Fruit fly (Drosophila melanogaster) ovary, adult (tissue): Measurements from ENCODE around the gene Peritrophin-A.
"Not testable (repeated sequence)": the region's sequence is repeated elsewhere in the genome, so short reads cannot be mapped to it uniquely, and the experiment has no call there.

Experiments
- CG17801 ChIP-seq: fragments of 200-800 bp; optimal IDR thresholded peaks from 2 replicates; lab custom pipeline; 2019; ENCODE audit warnings: missing biosample characterization, mild to moderate bottlenecking, missing genetic modification characterization, moderate library complexity; ENCODE audit not compliant: partially characterized antibody

Gene Peritrophin-A

DNA sequence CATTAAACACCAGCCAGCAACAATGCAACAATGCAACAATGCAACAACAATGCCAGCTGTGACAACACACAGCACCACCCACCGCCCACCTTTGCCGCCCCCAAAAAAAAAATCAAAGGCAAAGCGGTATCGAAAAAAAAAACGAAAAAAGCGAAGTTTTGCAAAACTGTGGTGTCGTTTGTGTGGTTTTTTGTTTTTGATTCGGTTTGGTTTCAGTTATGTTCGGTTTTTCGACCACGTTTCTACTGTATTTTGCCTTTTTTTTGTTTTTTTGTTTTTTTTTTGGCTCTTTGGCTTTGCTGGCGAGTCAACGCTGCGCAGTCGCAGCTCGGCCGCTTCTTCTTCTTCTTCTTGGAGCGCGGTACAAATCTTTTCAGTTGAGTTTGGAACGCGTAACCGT is at the start of gene Peritrophin-A:
TSS of gene Peritrophin-A (plus strand) at position 370 of the 400 bp plus-strand sequence.
- no peak for TF ChIP-seq CG17801 (GFP tag; lab: Kevin White, UChicago)

DNA sequence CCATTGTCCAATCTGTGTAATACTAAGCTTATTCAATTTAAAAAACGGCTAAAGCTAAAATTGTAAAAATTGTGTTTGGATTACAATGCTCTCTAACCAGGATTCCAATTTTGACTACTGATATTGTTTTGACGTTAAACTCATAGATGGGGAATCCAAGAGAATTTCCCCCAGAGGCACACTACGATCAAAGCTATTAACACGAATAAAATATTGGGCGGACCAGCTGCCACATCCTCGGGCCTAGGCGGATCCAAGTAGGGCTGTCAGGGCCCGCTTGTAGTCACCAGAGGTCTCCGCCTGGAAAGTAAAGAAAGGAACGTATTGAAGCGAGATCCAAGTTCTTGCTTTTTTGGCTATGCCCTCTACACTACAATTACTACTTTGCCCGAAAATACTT is 42.6 kb upstream of the Peritrophin-A start, which contains the start of gene SdicA:
TSS of gene SdicA (minus strand) at position 101 of the 400 bp plus-strand sequence.
- TF ChIP-seq CG17801 (GFP tag; lab: Kevin White, UChicago): not testable (repeated sequence)

DNA sequence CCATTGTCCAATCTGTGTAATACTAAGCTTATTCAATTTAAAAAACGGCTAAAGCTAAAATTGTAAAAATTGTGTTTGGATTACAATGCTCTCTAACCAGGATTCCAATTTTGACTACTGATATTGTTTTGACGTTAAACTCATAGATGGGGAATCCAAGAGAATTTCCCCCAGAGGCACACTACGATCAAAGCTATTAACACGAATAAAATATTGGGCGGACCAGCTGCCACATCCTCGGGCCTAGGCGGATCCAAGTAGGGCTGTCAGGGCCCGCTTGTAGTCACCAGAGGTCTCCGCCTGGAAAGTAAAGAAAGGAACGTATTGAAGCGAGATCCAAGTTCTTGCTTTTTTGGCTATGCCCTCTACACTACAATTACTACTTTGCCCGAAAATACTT is 34.9 kb upstream of the Peritrophin-A start, which contains the start of gene SdicB:
TSS of gene SdicB (minus strand) at position 101 of the 400 bp plus-strand sequence.
- not testable (repeated sequence) for TF ChIP-seq CG17801 (GFP tag; lab: Kevin White, UChicago)

DNA sequence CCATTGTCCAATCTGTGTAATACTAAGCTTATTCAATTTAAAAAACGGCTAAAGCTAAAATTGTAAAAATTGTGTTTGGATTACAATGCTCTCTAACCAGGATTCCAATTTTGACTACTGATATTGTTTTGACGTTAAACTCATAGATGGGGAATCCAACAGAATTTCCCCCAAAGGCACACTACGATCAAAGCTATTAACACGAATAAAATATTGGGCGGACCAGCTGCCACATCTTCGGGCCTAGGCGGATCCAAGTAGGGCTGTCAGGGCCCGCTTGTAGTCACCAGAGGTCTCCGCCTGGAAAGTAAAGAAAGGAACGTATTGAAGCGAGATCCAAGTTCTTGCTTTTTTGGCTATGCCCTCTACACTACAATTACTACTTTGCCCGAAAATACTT is 27.3 kb upstream of the Peritrophin-A start, which contains the start of gene SdicC:
TSS of gene SdicC (minus strand) at position 101 of the 400 bp plus-strand sequence.
- not testable (repeated sequence) for TF ChIP-seq CG17801 (GFP tag; lab: Kevin White, UChicago)

DNA sequence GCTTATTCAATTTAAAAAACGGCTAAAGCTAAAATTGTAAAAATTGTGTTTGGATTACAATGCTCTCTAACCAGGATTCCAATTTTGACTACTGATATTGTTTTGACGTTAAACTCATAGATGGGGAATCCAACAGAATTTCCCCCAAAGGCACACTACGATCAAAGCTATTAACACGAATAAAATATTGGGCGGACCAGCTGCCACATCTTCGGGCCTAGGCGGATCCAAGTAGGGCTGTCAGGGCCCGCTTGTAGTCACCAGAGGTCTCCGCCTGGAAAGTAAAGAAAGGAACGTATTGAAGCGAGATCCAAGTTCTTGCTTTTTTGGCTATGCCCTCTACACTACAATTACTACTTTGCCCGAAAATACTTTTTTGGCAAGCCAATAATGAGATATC is 19.5 kb upstream of the Peritrophin-A start, which contains the start of gene Sdic4:
TSS of gene Sdic4 (minus strand) at position 101 of the 400 bp plus-strand sequence.
- TF ChIP-seq CG17801 (GFP tag; lab: Kevin White, UChicago): not testable (repeated sequence)

DNA sequence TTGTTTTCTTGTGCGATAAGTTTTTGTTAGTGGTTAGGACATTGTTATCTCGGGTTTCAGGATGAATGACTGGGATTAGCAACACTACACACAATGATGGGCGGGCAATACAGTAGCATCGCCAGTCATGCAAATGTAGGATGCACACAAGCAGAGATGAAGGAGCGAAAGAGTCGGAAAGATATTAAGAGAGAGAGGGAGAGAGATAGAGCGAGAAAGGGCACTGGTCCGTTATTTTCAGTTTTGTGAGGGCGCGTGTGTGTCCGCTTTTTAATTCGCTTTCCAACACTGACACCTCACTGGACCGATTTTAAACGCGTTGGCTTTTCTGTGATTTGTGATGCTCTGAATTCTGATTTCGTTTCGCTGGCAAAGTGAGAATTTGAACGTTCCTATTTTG is 12.8 kb upstream of the Peritrophin-A start:
- no peak for TF ChIP-seq CG17801 (GFP tag; lab: Kevin White, UChicago)

DNA sequence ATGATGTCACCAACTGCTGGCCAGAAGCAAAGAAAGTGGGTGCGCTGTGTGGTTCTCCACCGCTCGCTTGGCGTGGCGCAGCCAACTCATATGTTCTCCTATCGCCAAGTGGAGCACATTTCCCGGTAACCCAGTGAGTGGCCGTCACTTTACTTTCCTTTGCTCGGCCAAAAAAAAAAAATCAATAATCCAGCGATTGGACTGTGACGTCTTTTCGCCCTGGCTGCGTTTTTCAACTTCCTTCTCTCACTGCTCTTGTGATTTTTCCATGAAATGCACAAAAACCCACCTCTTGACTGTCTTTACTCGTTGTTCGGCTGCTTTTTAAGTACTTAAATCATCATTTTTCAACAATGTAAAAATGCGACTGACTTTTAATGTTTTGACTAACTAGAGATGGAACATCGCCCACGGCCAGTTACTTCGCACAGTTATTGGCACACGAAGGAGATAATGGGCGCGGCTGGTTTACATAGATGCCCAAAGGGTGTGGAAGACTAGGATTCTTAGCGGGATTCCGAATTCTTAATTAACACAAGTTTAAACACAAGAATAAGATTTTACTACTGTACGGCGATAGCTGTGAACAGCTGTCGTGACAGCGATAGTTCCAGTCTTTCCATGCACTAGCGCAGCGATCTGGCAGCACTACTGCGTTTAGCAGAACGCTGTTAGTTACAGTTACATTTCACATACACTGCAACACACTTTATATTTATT is 8.5 kb upstream of the Peritrophin-A start, which contains the start of gene sw:
TSS of gene sw (minus strand) at position 589 of the 720 bp plus-strand sequence.
- peak; percentile 49 for TF ChIP-seq CG17801 (GFP tag; lab: Kevin White, UChicago)

DNA sequence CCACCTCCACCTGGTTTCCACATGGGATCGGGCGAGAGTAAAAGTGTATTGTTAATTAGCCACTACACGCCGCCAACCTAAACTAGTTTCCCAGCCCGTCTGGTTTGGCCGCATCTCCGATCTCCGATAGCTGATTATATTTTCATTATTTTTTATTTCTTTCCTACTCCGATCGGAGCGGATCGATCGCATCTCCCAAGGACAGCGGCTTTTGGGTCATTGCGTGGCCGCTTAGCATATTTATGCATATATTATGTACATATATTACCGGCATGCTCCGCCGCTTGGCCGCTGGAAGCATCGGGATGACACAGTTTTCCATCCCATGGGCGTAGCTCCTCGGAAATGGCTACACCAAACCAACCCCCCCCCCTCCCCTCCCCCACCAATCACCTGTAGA is 6.5 kb upstream of the Peritrophin-A start:
- no peak for TF ChIP-seq CG17801 (GFP tag; lab: Kevin White, UChicago)

DNA sequence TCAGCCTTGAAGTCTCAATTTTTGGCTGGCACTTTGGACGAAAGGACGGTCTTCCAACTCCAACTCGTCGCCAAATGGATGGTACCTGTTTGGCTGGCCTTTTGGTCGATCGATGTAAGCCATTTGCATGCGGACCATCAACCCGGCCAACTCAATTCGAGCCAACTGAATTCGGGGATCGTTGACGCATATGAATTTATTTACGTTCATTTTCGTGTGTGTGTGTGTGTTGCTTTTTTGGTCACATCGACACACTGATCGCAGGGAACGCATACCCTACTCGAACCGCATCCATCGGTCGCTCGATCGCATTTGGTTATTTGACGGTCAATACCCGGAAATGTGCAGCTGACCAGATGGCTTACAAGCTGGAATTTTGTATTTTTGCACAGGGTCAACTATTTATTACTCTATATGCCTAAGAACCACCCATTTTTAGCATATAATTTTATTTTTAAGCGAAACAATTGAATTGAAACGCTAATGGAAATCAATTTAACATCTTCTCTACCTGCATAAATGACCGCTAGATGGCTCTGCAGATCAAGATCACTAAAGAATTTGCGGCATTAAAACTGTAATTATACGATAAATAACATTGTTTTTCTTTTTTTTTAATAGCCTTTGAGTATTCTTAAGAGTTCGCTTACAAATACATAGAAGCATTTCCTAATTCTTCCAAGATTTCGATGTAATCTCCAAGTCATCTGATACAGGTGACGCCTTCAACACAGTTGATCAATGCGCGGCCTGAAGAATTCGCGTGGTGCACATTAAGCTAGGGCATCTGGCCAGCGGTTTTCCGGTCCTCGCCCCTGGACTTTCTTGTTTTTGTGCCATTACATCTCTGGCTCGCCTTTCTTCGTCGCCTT is 5.5 kb upstream of the Peritrophin-A start:
- TF ChIP-seq CG17801 (GFP tag; lab: Kevin White, UChicago): no peak

DNA sequence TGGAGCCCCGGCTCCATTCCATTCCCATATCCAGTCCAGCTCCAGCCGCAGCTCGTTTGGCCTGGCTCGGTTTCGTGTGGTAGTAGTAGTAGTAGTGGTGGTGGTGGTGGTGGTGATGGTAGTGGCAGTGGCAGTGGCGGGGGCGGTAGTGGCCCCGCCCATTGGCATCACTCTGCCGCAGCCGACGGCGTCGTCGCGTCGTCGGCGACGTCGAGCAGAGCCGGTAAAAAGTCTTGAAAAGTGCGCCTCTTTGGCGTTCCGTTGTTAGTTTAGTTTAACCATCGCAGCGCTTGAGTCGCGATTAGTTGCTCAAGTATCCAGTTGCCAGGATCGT is 4.9 kb upstream of the Peritrophin-A start, which contains the start of gene obst-A:
TSS of gene obst-A (plus strand) at position 248 of the 334 bp plus-strand sequence.
- TF ChIP-seq CG17801 (GFP tag; lab: Kevin White, UChicago): no peak

DNA sequence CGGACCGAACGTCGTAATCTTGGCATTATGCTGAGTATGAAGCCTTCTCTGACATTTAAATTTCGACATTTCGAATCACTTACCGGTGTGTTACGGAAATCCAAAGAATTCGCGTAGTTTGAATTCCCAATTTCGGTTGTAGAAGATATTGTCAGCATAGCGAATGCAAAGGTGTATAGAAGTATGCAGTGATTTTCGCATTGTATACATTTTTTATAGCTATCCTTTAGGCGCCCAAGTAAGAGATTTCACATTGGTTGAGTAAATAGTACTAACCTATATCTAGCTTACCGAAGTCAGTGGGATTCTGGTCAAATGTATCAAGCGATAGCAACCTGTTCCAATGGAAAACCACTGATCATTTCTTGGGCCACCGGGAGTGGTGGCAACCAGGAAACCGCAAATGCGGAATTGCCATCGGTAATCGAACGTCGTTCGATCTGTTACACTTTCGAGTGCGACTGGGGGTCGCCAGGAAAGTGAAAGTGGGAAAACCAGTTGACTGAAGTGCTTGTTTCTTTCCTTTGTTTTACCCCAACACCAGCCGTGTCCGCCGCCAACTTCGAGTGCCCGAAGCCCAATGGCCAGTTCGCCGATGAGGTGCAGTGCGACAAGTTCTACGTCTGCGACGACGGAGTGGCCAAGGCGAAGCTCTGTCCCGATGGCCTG is 3.8 kb upstream of the Peritrophin-A start:
- no peak for TF ChIP-seq CG17801 (GFP tag; lab: Kevin White, UChicago)

DNA sequence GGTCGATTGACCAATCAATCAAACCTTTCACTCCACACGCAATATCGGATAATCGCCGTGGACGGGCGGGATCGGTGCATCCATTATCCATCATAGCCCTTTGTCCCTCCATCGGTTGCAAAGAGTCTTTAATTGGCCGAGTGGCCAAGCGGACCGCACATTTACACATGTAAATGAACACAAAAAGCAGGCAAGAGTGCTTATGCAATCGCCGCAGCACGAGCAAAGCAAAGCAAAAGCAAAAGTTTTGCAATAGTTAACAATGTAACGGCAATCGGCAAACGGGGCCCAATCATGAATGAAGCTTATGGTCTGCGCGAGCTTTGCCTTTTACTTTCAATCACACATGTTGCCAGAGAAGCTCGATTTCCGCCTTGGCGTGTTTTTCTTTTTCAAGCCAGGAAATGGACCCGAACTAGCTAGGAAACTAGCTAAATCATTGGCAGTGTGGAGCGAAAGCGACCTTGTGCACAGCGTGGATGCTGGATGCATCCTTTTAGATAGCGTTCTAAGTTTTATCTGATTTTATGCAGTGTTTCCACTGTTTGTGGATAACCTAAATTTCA is 1.1 kb upstream of the Peritrophin-A start:
- no peak for TF ChIP-seq CG17801 (GFP tag; lab: Kevin White, UChicago)

DNA sequence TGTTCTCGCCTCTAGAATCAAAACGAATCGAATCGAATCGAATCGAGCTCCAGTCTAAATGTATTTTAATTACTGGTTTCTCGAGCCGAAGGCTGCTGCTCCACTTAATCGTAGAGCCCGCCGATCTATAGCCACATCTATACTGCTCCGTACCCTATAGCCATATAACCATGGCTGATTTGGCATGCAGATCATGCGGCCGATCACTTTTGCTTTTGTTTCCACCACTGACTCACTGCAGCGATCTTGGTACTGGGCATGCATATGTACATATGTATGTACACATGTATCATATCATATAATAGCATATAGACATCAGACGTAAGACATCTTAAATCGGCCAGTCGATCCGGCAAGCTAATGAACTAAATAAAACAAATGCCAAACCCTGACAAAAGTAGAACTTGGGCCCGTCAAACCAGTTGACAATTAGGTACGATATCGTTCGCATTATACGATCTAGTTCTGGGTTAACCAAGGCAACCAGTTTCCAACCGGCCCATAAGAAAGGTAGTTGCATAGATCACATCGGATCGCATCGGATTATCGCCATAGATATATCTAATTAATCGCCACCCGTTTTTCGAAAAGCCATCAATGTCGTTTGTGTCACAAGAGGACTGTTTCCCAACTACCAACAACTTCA is 894 bp downstream of the Peritrophin-A start:
- TF ChIP-seq CG17801 (GFP tag; lab: Kevin White, UChicago): no peak

DNA sequence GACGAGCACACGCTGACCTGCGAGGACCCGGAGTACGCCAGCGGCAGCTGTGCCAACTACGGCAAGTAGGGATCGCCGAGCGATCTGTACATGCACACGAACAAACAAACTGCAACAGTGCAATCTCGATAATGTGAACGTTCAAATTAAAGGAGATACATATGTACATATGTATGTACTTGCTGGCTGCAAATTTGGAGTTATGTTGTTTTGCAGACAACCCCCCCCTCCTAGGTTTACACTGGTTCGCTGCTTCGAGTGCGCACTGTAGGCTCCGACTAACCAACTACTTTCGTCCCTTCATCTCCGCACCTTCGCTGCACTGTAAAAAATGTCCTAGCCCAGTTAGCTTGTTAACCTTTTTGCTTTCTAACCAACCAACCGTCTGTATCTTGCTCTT is 3.3 kb downstream of the Peritrophin-A start:
- TF ChIP-seq CG17801 (GFP tag; lab: Kevin White, UChicago): no peak
